Worm (Caenorhabditis elegans) whole organism, young adult: ENCODE measurements around the gene mig-15.

Source experiments
- B0261.1 ChIP-seq: sonication (generic microtip); optimal IDR thresholded peaks from 2 replicates; lab custom pipeline; 2016; ENCODE audit warnings: mild to moderate bottlenecking, missing genetic modification characterization, moderate library complexity, missing compliant biosample characterization
- F22D6.2 ChIP-seq: sonication (generic microtip); optimal IDR thresholded peaks from 2 replicates; lab custom pipeline; 2016; ENCODE audit warnings: mild to moderate bottlenecking, missing genetic modification characterization, missing compliant biosample characterization
- F23B12.7 ChIP-seq: sonication (generic microtip); optimal IDR thresholded peaks from 2 replicates; lab custom pipeline; 2017; ENCODE audit warnings: missing genetic modification characterization, mild to moderate bottlenecking, missing compliant biosample characterization, antibody characterized with exemption, moderate library complexity; ENCODE audit not compliant: insufficient read depth
- F37B4.10 ChIP-seq: fragments of 200-800 bp; sonication (Bioruptor generic); IDR thresholded peaks from 2 replicates; pipeline ENCODE4 v1.3.6; 2022; ENCODE audit warnings: missing genetic modification characterization, missing compliant biosample characterization
- F39B2.1 ChIP-seq: fragments of 200-800 bp; sonication (Bioruptor generic); IDR thresholded peaks from 2 replicates; pipeline ENCODE4 v1.3.6; 2022; ENCODE audit warnings: missing genetic modification reagents, missing genetic modification characterization, missing compliant biosample characterization
- F49E8.2 ChIP-seq: sonication (generic microtip); optimal IDR thresholded peaks from 3 replicates; lab custom pipeline; 2017; ENCODE audit warnings: missing genetic modification characterization, mild to moderate bottlenecking, missing compliant biosample characterization, antibody characterized with exemption, moderate library complexity; ENCODE audit not compliant: insufficient read depth
- F52B5.7 ChIP-seq: sonication (generic microtip); optimal IDR thresholded peaks from 2 replicates; lab custom pipeline; 2016; ENCODE audit warnings: mild to moderate bottlenecking, missing genetic modification characterization, missing compliant biosample characterization
- F55B11.4 ChIP-seq: sonication (generic microtip); optimal IDR thresholded peaks from 2 replicates; lab custom pipeline; 2016; ENCODE audit warnings: missing compliant biosample characterization, missing genetic modification characterization, borderline replicate concordance; ENCODE audit not compliant: insufficient read depth
- Y95B8A.8 ChIP-seq: fragments of 200-800 bp; sonication (Bioruptor generic); IDR thresholded peaks from 2 replicates; pipeline ENCODE4 v1.3.6; 2022; ENCODE audit warnings: missing genetic modification reagents, missing genetic modification characterization, missing compliant biosample characterization
- ZK185.1 ChIP-seq: sonication (generic microtip); optimal IDR thresholded peaks from 2 replicates; lab custom pipeline; 2016; ENCODE audit warnings: mild to moderate bottlenecking, missing genetic modification characterization, missing compliant biosample characterization; ENCODE audit not compliant: poor library complexity, severe bottlenecking
- aptf-3 ChIP-seq: fragments of 200-800 bp; sonication (Bioruptor generic); IDR thresholded peaks from 2 replicates; pipeline ENCODE4 v1.3.6; 2022; ENCODE audit warnings: missing genetic modification characterization, missing compliant biosample characterization
- attf-3 ChIP-seq: fragments of 200-800 bp; sonication (Bioruptor generic); conservative IDR thresholded peaks from 2 replicates; pipeline ENCODE4 v1.3.6; 2022; ENCODE audit warnings: missing genetic modification reagents, missing genetic modification characterization, missing compliant biosample characterization
- attf-5 ChIP-seq: fragments of 200-800 bp; sonication (Bioruptor generic); optimal IDR thresholded peaks from 2 replicates; lab custom pipeline; 2018; ENCODE audit warnings: mild to moderate bottlenecking, missing genetic modification characterization, missing compliant biosample characterization
- bed-2 ChIP-seq: fragments of 200-800 bp; sonication (Bioruptor generic); IDR thresholded peaks from 2 replicates; pipeline ENCODE4 v1.3.6; 2022; ENCODE audit warnings: missing genetic modification reagents, missing genetic modification characterization, missing compliant biosample characterization
- ceh-27 ChIP-seq: fragments of 200-800 bp; sonication (Bioruptor generic); optimal IDR thresholded peaks from 2 replicates; lab custom pipeline; 2018; ENCODE audit warnings: mild to moderate bottlenecking, missing genetic modification characterization, moderate library complexity, missing compliant biosample characterization
- ceh-40 ChIP-seq: fragments of 200-800 bp; sonication (Bioruptor generic); IDR thresholded peaks from 2 replicates; pipeline ENCODE4 v1.3.6; 2022; ENCODE audit warnings: missing genetic modification characterization, missing compliant biosample characterization
- ceh-79 ChIP-seq: sonication (generic microtip); optimal IDR thresholded peaks from 2 replicates; lab custom pipeline; 2017; ENCODE audit warnings: mild to moderate bottlenecking, missing genetic modification characterization, missing compliant biosample characterization
- chd-7 ChIP-seq: sonication (generic microtip); optimal IDR thresholded peaks from 2 replicates; lab custom pipeline; 2016; ENCODE audit warnings: mild to moderate bottlenecking, missing genetic modification characterization, moderate library complexity, missing compliant biosample characterization
- die-1 ChIP-seq: sonication (generic microtip); optimal IDR thresholded peaks from 2 replicates; lab custom pipeline; 2016; ENCODE audit warnings: missing genotype, mild to moderate bottlenecking, missing genetic modification characterization, missing compliant biosample characterization
- dpff-1 ChIP-seq: sonication (generic microtip); optimal IDR thresholded peaks from 2 replicates; lab custom pipeline; 2017; ENCODE audit warnings: mild to moderate bottlenecking, missing genetic modification characterization, missing compliant biosample characterization
- egl-18 ChIP-seq: fragments of 200-800 bp; sonication (Bioruptor generic); IDR thresholded peaks from 2 replicates; pipeline ENCODE4 v1.3.6; 2022; ENCODE audit warnings: missing genetic modification reagents, missing genetic modification characterization, missing compliant biosample characterization
- hmg-20 ChIP-seq: fragments of 200-800 bp; sonication (Bioruptor generic); IDR thresholded peaks from 2 replicates; pipeline ENCODE4 v1.3.6; 2022; ENCODE audit warnings: missing genetic modification reagents, missing genetic modification characterization, missing compliant biosample characterization
- hsf-1 ChIP-seq: fragments of 200-800 bp; sonication (Bioruptor generic); IDR thresholded peaks from 2 replicates; pipeline ENCODE4 v1.3.6; 2022; ENCODE audit warnings: missing genetic modification reagents, missing genetic modification characterization, missing compliant biosample characterization
- let-607 ChIP-seq, 2 experiments: fragments of 200-800 bp in 1 of 2; sonication (Bioruptor generic) in 1 of 2; sonication (generic microtip) in 1 of 2; optimal IDR thresholded peaks; 2 replicates each; lab custom pipeline; 2016 to 2018; ENCODE audit warnings: mild to moderate bottlenecking in 2 of 2, missing compliant biosample characterization in 2 of 2, missing genetic modification characterization in 2 of 2, moderate library complexity in 2 of 2, missing genotype in 1 of 2
- lin-40 ChIP-seq: sonication (generic microtip); optimal IDR thresholded peaks from 2 replicates; lab custom pipeline; 2016; ENCODE audit warnings: missing genetic modification characterization, mild to moderate bottlenecking, missing compliant biosample characterization, missing genotype, missing genetic modification reagents
- lin-54 ChIP-seq: fragments of 200-800 bp; sonication (Bioruptor generic); optimal IDR thresholded peaks from 2 replicates; lab custom pipeline; 2018; ENCODE audit warnings: mild to moderate bottlenecking, missing genetic modification characterization, missing compliant biosample characterization
- lir-1 ChIP-seq: fragments of 200-800 bp; sonication (Bioruptor generic); conservative IDR thresholded peaks from 2 replicates; pipeline ENCODE4 v1.3.6; 2022; ENCODE audit warnings: missing genetic modification reagents, missing genetic modification characterization, missing compliant biosample characterization
- mxl-1 ChIP-seq: sonication (generic microtip); optimal IDR thresholded peaks from 2 replicates; lab custom pipeline; 2016; ENCODE audit warnings: missing genetic modification characterization, missing compliant biosample characterization
- nfya-2 ChIP-seq: fragments of 200-800 bp; sonication (Bioruptor generic); IDR thresholded peaks from 2 replicates; pipeline ENCODE4 v1.3.6; 2022; ENCODE audit warnings: missing genetic modification reagents, missing genetic modification characterization, missing compliant biosample characterization
- nhr-80 ChIP-seq: sonication (generic microtip); optimal IDR thresholded peaks from 2 replicates; lab custom pipeline; 2016; ENCODE audit warnings: missing genetic modification characterization, missing compliant biosample characterization
- pha-4 ChIP-seq: fragments of 150-350 bp; sonication (generic microtip); optimal IDR thresholded peaks from 2 replicates; lab custom pipeline; 2014; ENCODE audit warnings: missing biosample characterization, missing genetic modification reagents, missing genetic modification characterization
- rec-8 ChIP-seq, 2 experiments: sonication (generic microtip); optimal IDR thresholded peaks; 2 replicates each; lab custom pipeline; 2016; ENCODE audit warnings: mild to moderate bottlenecking in 2 of 2, missing genetic modification characterization in 2 of 2, missing genetic modification reagents in 2 of 2, missing genotype in 2 of 2, missing biosample characterization in 1 of 2, missing compliant biosample characterization in 1 of 2, moderate library complexity in 1 of 2
- snpc-3.4 ChIP-seq: sonication (generic microtip); optimal IDR thresholded peaks from 2 replicates; lab custom pipeline; 2017; ENCODE audit warnings: missing genetic modification characterization, mild to moderate bottlenecking, missing compliant biosample characterization, antibody characterized with exemption, moderate library complexity, missing genotype, missing genetic modification reagents
- sptf-2 ChIP-seq: fragments of 200-800 bp; sonication (Bioruptor generic); optimal IDR thresholded peaks from 2 replicates; lab custom pipeline; 2018; ENCODE audit warnings: mild to moderate bottlenecking, missing genetic modification characterization, missing compliant biosample characterization
- tbp1 ChIP-seq: fragments of 200-800 bp; sonication (Bioruptor generic); optimal IDR thresholded peaks from 2 replicates; lab custom pipeline; 2018; ENCODE audit warnings: mild to moderate bottlenecking, missing genetic modification characterization, missing compliant biosample characterization
- tlf-1 ChIP-seq: fragments of 200-800 bp; sonication (Bioruptor generic); optimal IDR thresholded peaks from 2 replicates; lab custom pipeline; 2018; ENCODE audit warnings: mild to moderate bottlenecking, missing genetic modification characterization, missing compliant biosample characterization
- unc-130 ChIP-seq: sonication (generic microtip); optimal IDR thresholded peaks from 2 replicates; lab custom pipeline; 2016; ENCODE audit warnings: missing genetic modification reagents, missing genetic modification characterization, missing compliant biosample characterization
- xnd-1 ChIP-seq: sonication (generic microtip); optimal IDR thresholded peaks from 2 replicates; lab custom pipeline; 2016; ENCODE audit warnings: missing genotype, missing genetic modification reagents, missing genetic modification characterization, missing compliant biosample characterization
- ztf-18 ChIP-seq: sonication (generic microtip); optimal IDR thresholded peaks from 2 replicates; lab custom pipeline; 2016; ENCODE audit warnings: missing genotype, mild to moderate bottlenecking, missing genetic modification characterization, missing compliant biosample characterization

mig-15 gene

ce11 chrX:10428557-10428956 lies at the start of gene mig-15:
Gene mig-15, minus strand, starts transcription at chrX:10428657.
- TF ChIP-seq let-607 (tag; optimal IDR thresholded peaks at IDR 0.05; lab: Kevin White, UChicago) = no peak
- TF ChIP-seq aptf-3 (GFP tag; lab: Robert Waterston, UW) = no peak
- TF ChIP-seq nfya-2 (GFP tag; lab: Robert Waterston, UW) = no peak
- TF ChIP-seq unc-130 = no peak
- no peak for TF ChIP-seq F52B5.7 (tag; lab: Kevin White, UChicago)
- TF ChIP-seq ceh-40 = no peak
- no peak for TF ChIP-seq F39B2.1 (GFP tag; lab: Robert Waterston, UW)
- no peak for TF ChIP-seq ceh-27
- TF ChIP-seq tbp1 (GFP tag; lab: Kevin White, UChicago) = no peak
- TF ChIP-seq F22D6.2 = no peak
- no peak for TF ChIP-seq lin-54 (GFP tag; lab: Kevin White, UChicago)
- no peak for TF ChIP-seq dpff-1
- no peak for TF ChIP-seq ztf-18
- no peak for TF ChIP-seq F49E8.2 (tag; lab: Kevin White, UChicago)
- no peak for TF ChIP-seq F37B4.10 (GFP tag; lab: Robert Waterston, UW)
- no peak for TF ChIP-seq lin-40
- no peak for TF ChIP-seq pha-4 (tag; lab: Kevin White, UChicago)
- TF ChIP-seq, all 124 proteins: peak for 0

- TF ChIP-seq nhr-80 (tag; lab: Kevin White, UChicago) (peak; percentile 90), attf-5 (GFP tag; lab: Kevin White, UChicago) (no peak), hmg-20 (GFP tag; lab: Robert Waterston, UW) (no peak)
Observed at ce11 chrX:10477172-10477985, 48.9 kb upstream of the mig-15 start.

DNA sequence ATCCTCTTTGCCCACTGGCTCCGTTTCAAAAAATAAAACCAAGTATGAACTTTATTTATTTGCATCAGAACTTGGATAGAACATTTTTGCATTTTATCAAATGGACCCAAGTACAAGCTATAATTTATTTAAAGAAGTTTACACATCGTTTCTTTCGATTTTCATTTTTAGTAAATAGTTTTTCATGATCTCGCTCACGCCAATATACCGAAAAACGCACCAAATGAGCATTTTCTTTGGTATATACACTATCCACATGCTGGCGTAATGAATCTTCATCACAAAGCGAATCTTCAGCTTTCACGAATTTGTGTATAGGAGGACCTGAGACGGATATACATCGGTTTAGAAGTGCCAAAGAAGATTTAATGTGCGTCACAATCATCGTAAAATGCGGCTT lies 48.1 kb upstream of the mig-15 start, which contains the start of gene C39B10.7:
Gene C39B10.7 (plus strand): TSS at position 301 of the 400 bp plus-strand sequence.
- TF ChIP-seq ceh-79 = no peak
- TF ChIP-seq egl-18 (GFP tag; lab: Robert Waterston, UW) = no peak
- no peak for TF ChIP-seq snpc-3.4 (tag; lab: Kevin White, UChicago)
- TF ChIP-seq Y95B8A.8 (GFP tag; lab: Robert Waterston, UW) = no peak
- TF ChIP-seq F55B11.4 (tag; lab: Kevin White, UChicago) = no peak

ce11 chrX:10474998-10475577 lies 46.6 kb upstream of the mig-15 start, which contains the start of gene elt-4:
Gene elt-4, plus strand, starts transcription at chrX:10475527.
- no peak for TF ChIP-seq ZK185.1 (tag; lab: Kevin White, UChicago)
- TF ChIP-seq hsf-1 (GFP tag; lab: Robert Waterston, UW) = no peak
- TF ChIP-seq tlf-1 (GFP tag; lab: Kevin White, UChicago) = no peak
- no peak for TF ChIP-seq F22D6.2
- peak; percentile 51 for TF ChIP-seq nhr-80 (tag; lab: Kevin White, UChicago)

- TF ChIP-seq attf-3 (no peak), ceh-27 (no peak), let-607 (tag; optimal IDR thresholded peaks at IDR 0.05; lab: Kevin White, UChicago) (no peak), F23B12.7 (no peak), bed-2 (GFP tag; lab: Robert Waterston, UW) (no peak), F37B4.10 (GFP tag; lab: Robert Waterston, UW) (no peak), snpc-3.4 (tag; lab: Kevin White, UChicago) (no peak), sptf-2 (GFP tag; lab: Kevin White, UChicago) (no peak), hsf-1 (GFP tag; lab: Robert Waterston, UW) (no peak), mxl-1 (tag; lab: Kevin White, UChicago) (no peak), rec-8 (tag; optimal IDR thresholded peaks at IDR 0.05; lab: Kevin White, UChicago) (no peak), xnd-1 (tag; lab: Kevin White, UChicago) (no peak), B0261.1 (tag; lab: Kevin White, UChicago) (no peak), die-1 (tag; lab: Kevin White, UChicago) (no peak), lir-1 (no peak), chd-7 (no peak)
Observed at ce11 chrX:10463542-10463941, 35.1 kb upstream of the mig-15 start, which contains the start of gene C39B10.1. Gene C39B10.1, minus strand, starts transcription at chrX:10463642.
